Fruit fly (Drosophila melanogaster) whole organism, wandering third instar larva: Measurements from ENCODE around the gene Sec5.

Experiments
- brk ChIP-seq: fragments of 200-800 bp; sonication (Bioruptor generic); optimal IDR thresholded peaks from 2 replicates; lab custom pipeline; 2016; ENCODE audit warnings: missing biosample characterization, mild to moderate bottlenecking, missing genetic modification characterization
- foxo ChIP-seq, 2 experiments: fragments of 200-800 bp; sonication (Bioruptor generic); optimal IDR thresholded peaks; 2 replicates in 1 of 2; 3 replicates in 1 of 2; lab custom pipeline; 2016 to 2017; ENCODE audit warnings: missing biosample characterization in 2 of 2, missing genetic modification characterization in 2 of 2

- TF ChIP-seq foxo (GFP tag; optimal IDR thresholded peaks at IDR 0.05; lab: Kevin White, UChicago) (peak in 1 of 2 experiments; percentile 1), brk (GFP tag; lab: Kevin White, UChicago) (no peak)
Observed at dm6 chr2L:3477057-3477755, 20.1 kb downstream of the Sec5 start.
